Fruit fly (Drosophila melanogaster) whole organism, embryonic: ENCODE results near the gene Actn.

Source experiments
- CG14860 ChIP-seq: fragments of 200-800 bp; sonication (Bioruptor generic); IDR thresholded peaks from 3 replicates; pipeline ENCODE4 v1.3.6; 2022; ENCODE audit warnings: missing biosample characterization, missing genetic modification characterization; ENCODE audit not compliant: partially characterized antibody
- CG4854 ChIP-seq: fragments of 200-800 bp; sonication (Bioruptor generic); optimal IDR thresholded peaks from 2 replicates; lab custom pipeline; 2016; ENCODE audit warnings: missing biosample characterization, missing genetic modification characterization, inconsistent platforms
- Sox100B ChIP-seq: fragments of 200-800 bp; sonication (Bioruptor generic); optimal IDR thresholded peaks from 3 replicates; lab custom pipeline; 2018; ENCODE audit warnings: missing biosample characterization, mild to moderate bottlenecking, missing genetic modification characterization
- ttk ChIP-seq: fragments of 200-800 bp; sonication (Bioruptor generic); IDR thresholded peaks from 2 replicates; pipeline ENCODE4 v2.1.2; 2022; ENCODE audit warnings: missing biosample characterization, missing genetic modification characterization

DNA sequence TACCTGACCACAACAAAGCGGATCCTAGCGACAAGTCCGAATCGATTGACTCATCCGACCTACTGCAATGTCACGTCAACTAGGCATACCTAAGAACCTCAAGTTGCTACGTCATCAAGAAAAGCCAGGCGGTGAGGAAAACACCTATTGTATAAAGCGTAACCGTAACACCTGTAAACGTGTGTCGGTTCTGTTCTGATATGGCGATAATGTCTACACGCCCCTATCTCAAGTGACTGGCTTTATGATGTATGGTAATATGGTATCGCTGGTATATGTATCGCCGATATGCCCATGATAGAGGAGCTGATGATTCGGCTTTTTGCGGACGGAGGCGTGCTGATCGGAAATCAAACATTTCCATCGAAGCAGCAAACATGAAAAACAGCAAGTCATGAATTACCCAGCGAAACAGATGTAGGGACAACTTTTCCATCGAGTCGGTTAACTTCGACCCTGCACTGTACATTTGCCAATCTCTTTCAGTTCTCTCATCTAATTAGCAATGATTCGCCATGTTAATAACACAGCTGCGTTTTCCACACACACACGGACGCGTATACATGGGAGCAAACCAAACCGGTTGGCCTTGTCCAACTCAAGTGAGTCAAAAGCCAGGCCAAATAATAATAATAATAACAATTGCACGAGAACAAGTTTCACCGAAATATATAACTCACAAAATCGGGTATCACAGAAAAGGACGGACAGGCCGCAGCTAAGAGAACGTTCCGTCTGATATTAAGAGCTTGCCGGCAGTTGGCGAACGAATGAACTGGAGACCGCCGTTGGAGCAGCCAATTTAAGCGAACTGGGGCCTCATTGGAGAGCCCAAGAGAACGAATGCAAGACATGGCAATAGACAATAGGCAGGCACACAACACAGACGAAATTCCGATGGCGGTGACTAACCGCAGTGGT, 27.9 kb upstream of the Actn start:
- no peak for TF ChIP-seq Sox100B (GFP tag; lab: Kevin White, UChicago)
- TF ChIP-seq CG4854: no peak
- TF ChIP-seq CG14860: no peak
- no peak for TF ChIP-seq ttk (GFP tag; lab: Robert Waterston, UW)
